Fruit fly (Drosophila melanogaster) whole organism, embryonic: ENCODE data around the gene Slip1.

Source experiments
- B-H2 ChIP-seq: fragments of 200-800 bp; sonication (Bioruptor generic); optimal IDR thresholded peaks from 2 replicates; lab custom pipeline; 2018; ENCODE audit warnings: missing biosample characterization, mild to moderate bottlenecking, missing genetic modification characterization
- Bdp1 ChIP-seq: fragments of 200-800 bp; sonication (Bioruptor generic); optimal IDR thresholded peaks from 3 replicates; lab custom pipeline; 2016; ENCODE audit warnings: missing biosample characterization, missing genetic modification characterization
- CG11398 ChIP-seq: fragments of 200-800 bp; sonication (Bioruptor generic); optimal IDR thresholded peaks from 2 replicates; lab custom pipeline; 2016; ENCODE audit warnings: missing biosample characterization, missing genetic modification characterization
- CG11723 ChIP-seq: fragments of 200-800 bp; sonication (Bioruptor generic); optimal IDR thresholded peaks from 2 replicates; lab custom pipeline; 2017; ENCODE audit warnings: missing biosample characterization, mild to moderate bottlenecking, missing genetic modification characterization
- CG12236 ChIP-seq: fragments of 200-800 bp; sonication (Bioruptor generic); optimal IDR thresholded peaks from 2 replicates; lab custom pipeline; 2016; ENCODE audit warnings: missing biosample characterization, missing genetic modification characterization
- CG1233 ChIP-seq: fragments of 200-800 bp; sonication (Bioruptor generic); optimal IDR thresholded peaks from 4 replicates; lab custom pipeline; 2018; ENCODE audit warnings: missing biosample characterization, mild to moderate bottlenecking, missing genetic modification characterization
- CG12659 ChIP-seq: fragments of 200-800 bp; sonication (Bioruptor generic); optimal IDR thresholded peaks from 3 replicates; lab custom pipeline; 2017; ENCODE audit warnings: mild to moderate bottlenecking, missing biosample characterization, missing genetic modification reagents, missing genetic modification characterization
- CG12744 ChIP-seq: fragments of 200-800 bp; sonication (Bioruptor generic); optimal IDR thresholded peaks from 2 replicates; lab custom pipeline; 2016; ENCODE audit warnings: missing biosample characterization, missing genetic modification characterization
- CG12942 ChIP-seq: fragments of 200-800 bp; sonication (Bioruptor generic); optimal IDR thresholded peaks from 3 replicates; lab custom pipeline; 2016; ENCODE audit warnings: missing biosample characterization, missing genetic modification characterization
- CG1603 ChIP-seq: fragments of 200-800 bp; sonication (Bioruptor generic); optimal IDR thresholded peaks from 2 replicates; lab custom pipeline; 2019; ENCODE audit warnings: missing biosample characterization, mild to moderate bottlenecking, missing genetic modification characterization, moderate library complexity
- CG17359 ChIP-seq: fragments of 200-800 bp; sonication (Bioruptor generic); optimal IDR thresholded peaks from 3 replicates; lab custom pipeline; 2018; ENCODE audit warnings: missing biosample characterization, mild to moderate bottlenecking, missing genetic modification characterization, moderate library complexity
- CG17802 ChIP-seq: fragments of 200-800 bp; sonication (Bioruptor generic); optimal IDR thresholded peaks from 2 replicates; lab custom pipeline; 2018; ENCODE audit warnings: missing biosample characterization, mild to moderate bottlenecking, missing genetic modification characterization, moderate library complexity
- CG2120 ChIP-seq: fragments of 200-800 bp; sonication (Bioruptor generic); optimal IDR thresholded peaks from 3 replicates; lab custom pipeline; 2016; ENCODE audit warnings: missing biosample characterization, missing genetic modification characterization
- CG2199 ChIP-seq: fragments of 200-800 bp; sonication (Bioruptor generic); IDR thresholded peaks from 3 replicates; pipeline ENCODE4 v1.3.6; 2022; ENCODE audit warnings: missing biosample characterization, missing genetic modification characterization
- CG30403 ChIP-seq: fragments of 200-800 bp; sonication (Bioruptor generic); optimal IDR thresholded peaks from 3 replicates; lab custom pipeline; 2016; ENCODE audit warnings: missing biosample characterization, missing genetic modification characterization
- CG31224 ChIP-seq: fragments of 200-800 bp; sonication (Bioruptor generic); IDR thresholded peaks from 2 replicates; pipeline ENCODE4 v1.3.6; 2022; ENCODE audit warnings: missing biosample characterization, missing genetic modification characterization
- CG4820 ChIP-seq: fragments of 200-800 bp; sonication (Bioruptor generic); optimal IDR thresholded peaks from 3 replicates; lab custom pipeline; 2016; ENCODE audit warnings: missing biosample characterization, missing genetic modification characterization
- CG7271 ChIP-seq: fragments of 200-800 bp; sonication (Bioruptor generic); optimal IDR thresholded peaks from 2 replicates; lab custom pipeline; 2018; ENCODE audit warnings: missing biosample characterization, mild to moderate bottlenecking, missing genetic modification characterization, moderate library complexity
- CG8089 ChIP-seq: fragments of 200-800 bp; sonication (Bioruptor generic); optimal IDR thresholded peaks from 3 replicates; lab custom pipeline; 2016; ENCODE audit warnings: missing biosample characterization, missing genetic modification characterization
- CG8290 ChIP-seq, 3 experiments: fragments of 200-800 bp; sonication (Bioruptor generic); optimal IDR thresholded peaks; 2 replicates each; lab custom pipeline; 2016 to 2019; ENCODE audit warnings: missing biosample characterization in 3 of 3, missing genetic modification characterization in 3 of 3, mild to moderate bottlenecking in 2 of 3, moderate library complexity in 1 of 3
- CG9797 ChIP-seq: fragments of 200-800 bp; sonication (Bioruptor generic); optimal IDR thresholded peaks from 3 replicates; lab custom pipeline; 2018; ENCODE audit warnings: missing biosample characterization, mild to moderate bottlenecking, missing genetic modification characterization
- CG9817 ChIP-seq: fragments of 200-800 bp; sonication (Bioruptor generic); optimal IDR thresholded peaks from 2 replicates; lab custom pipeline; 2018; ENCODE audit warnings: missing biosample characterization, mild to moderate bottlenecking, missing genetic modification characterization, moderate library complexity
- Chrac-16 ChIP-seq: fragments of 200-800 bp; sonication (Bioruptor generic); optimal IDR thresholded peaks from 3 replicates; lab custom pipeline; 2016; ENCODE audit warnings: missing biosample characterization, missing genetic modification characterization
- HmgZ ChIP-seq: fragments of 200-800 bp; sonication (Bioruptor generic); optimal IDR thresholded peaks from 2 replicates; lab custom pipeline; 2018; ENCODE audit warnings: missing biosample characterization, mild to moderate bottlenecking, missing genetic modification characterization
- Mad ChIP-seq: fragments of 200-800 bp; sonication (Bioruptor generic); optimal IDR thresholded peaks from 2 replicates; lab custom pipeline; 2016; ENCODE audit warnings: missing biosample characterization, missing genetic modification characterization
- Meics ChIP-seq: fragments of 200-800 bp; sonication (Bioruptor generic); optimal IDR thresholded peaks from 2 replicates; lab custom pipeline; 2017; ENCODE audit warnings: missing biosample characterization, mild to moderate bottlenecking, missing genetic modification characterization
- Pdp1 ChIP-seq, 2 experiments: fragments of 200-800 bp; sonication (Bioruptor generic); optimal IDR thresholded peaks; 3 replicates each; lab custom pipeline; 2016; ENCODE audit warnings: missing biosample characterization in 2 of 2, missing genetic modification characterization in 2 of 2, mild to moderate bottlenecking in 1 of 2, moderate library complexity in 1 of 2
- Sry-δ ChIP-seq: fragments of 200-800 bp; sonication (Bioruptor generic); optimal IDR thresholded peaks from 2 replicates; lab custom pipeline; 2016; ENCODE audit warnings: missing biosample characterization, missing genetic modification characterization
- Vsx1 ChIP-seq: fragments of 200-800 bp; sonication (Bioruptor generic); optimal IDR thresholded peaks from 2 replicates; lab custom pipeline; 2017; ENCODE audit warnings: missing biosample characterization, mild to moderate bottlenecking, missing genetic modification characterization, missing genetic modification reagents
- Xrp1 ChIP-seq: fragments of 200-800 bp; sonication (Bioruptor generic); IDR thresholded peaks from 2 replicates; pipeline ENCODE4 v1.3.6; 2022; ENCODE audit warnings: missing biosample characterization, missing genetic modification characterization
- bsh ChIP-seq, 2 experiments: fragments of 200-800 bp; sonication (Bioruptor generic); optimal IDR thresholded peaks; 2 replicates each; lab custom pipeline; 2017 to 2018; ENCODE audit warnings: mild to moderate bottlenecking in 2 of 2, missing biosample characterization in 2 of 2, missing genetic modification characterization in 2 of 2, moderate library complexity in 1 of 2
- cad ChIP-seq: fragments of >200 bp; optimal IDR thresholded peaks from 2 replicates; lab custom pipeline; 2017; ENCODE audit warnings: missing biosample characterization, missing genetic modification characterization
- cg ChIP-seq: fragments of 200-800 bp; sonication (Bioruptor generic); optimal IDR thresholded peaks from 3 replicates; lab custom pipeline; 2019; ENCODE audit warnings: missing biosample characterization, mild to moderate bottlenecking, missing genetic modification characterization, moderate library complexity
- chif ChIP-seq, 2 experiments: fragments of 200-800 bp; sonication (Bioruptor generic); optimal IDR thresholded peaks; 3 replicates each; lab custom pipeline; 2016; ENCODE audit warnings: missing biosample characterization in 2 of 2, missing genetic modification characterization in 2 of 2
- chn ChIP-seq: fragments of 200-800 bp; sonication (Bioruptor generic); optimal IDR thresholded peaks from 2 replicates; lab custom pipeline; 2016; ENCODE audit warnings: missing biosample characterization, missing genetic modification characterization
- corto ChIP-seq: fragments of 200-800 bp; sonication (Bioruptor generic); optimal IDR thresholded peaks from 2 replicates; lab custom pipeline; 2016; ENCODE audit warnings: missing biosample characterization, mild to moderate bottlenecking, missing genetic modification characterization, moderate library complexity
- dmrt11E ChIP-seq: fragments of 200-800 bp; sonication (Bioruptor generic); optimal IDR thresholded peaks from 3 replicates; lab custom pipeline; 2018; ENCODE audit warnings: missing biosample characterization, mild to moderate bottlenecking, missing genetic modification characterization, moderate library complexity
- dpn ChIP-seq, 2 experiments: fragments of 200-800 bp; sonication (Bioruptor generic); optimal IDR thresholded peaks; 3 replicates each; lab custom pipeline; 2016; ENCODE audit warnings: missing biosample characterization in 2 of 2, missing genetic modification characterization in 2 of 2
- eve ChIP-seq, 2 experiments: fragments of >200 bp; optimal IDR thresholded peaks; 2 replicates each; lab custom pipeline; 2017; ENCODE audit warnings: missing biosample characterization in 2 of 2, missing genetic modification characterization in 2 of 2
- gem ChIP-seq: fragments of 200-800 bp; sonication (Bioruptor generic); optimal IDR thresholded peaks from 2 replicates; lab custom pipeline; 2019; ENCODE audit warnings: missing biosample characterization, mild to moderate bottlenecking, missing genetic modification characterization, moderate library complexity
- lab ChIP-seq: fragments of 200-800 bp; sonication (Bioruptor generic); optimal IDR thresholded peaks from 3 replicates; lab custom pipeline; 2017; ENCODE audit warnings: missing biosample characterization, missing genetic modification characterization, mild to moderate bottlenecking, moderate library complexity, missing genetic modification reagents
- lbe ChIP-seq: fragments of 200-800 bp; sonication (Bioruptor generic); optimal IDR thresholded peaks from 2 replicates; lab custom pipeline; 2016; ENCODE audit warnings: missing biosample characterization, mild to moderate bottlenecking, missing genetic modification characterization
- row ChIP-seq: fragments of 200-800 bp; sonication (Bioruptor generic); IDR thresholded peaks from 3 replicates; pipeline ENCODE4 v1.3.6; 2022; ENCODE audit warnings: missing biosample characterization, missing genetic modification characterization
- sqz ChIP-seq: fragments of 200-800 bp; sonication (Bioruptor generic); optimal IDR thresholded peaks from 3 replicates; lab custom pipeline; 2018; ENCODE audit warnings: missing biosample characterization, mild to moderate bottlenecking, missing genetic modification characterization

Gene Slip1

DNA sequence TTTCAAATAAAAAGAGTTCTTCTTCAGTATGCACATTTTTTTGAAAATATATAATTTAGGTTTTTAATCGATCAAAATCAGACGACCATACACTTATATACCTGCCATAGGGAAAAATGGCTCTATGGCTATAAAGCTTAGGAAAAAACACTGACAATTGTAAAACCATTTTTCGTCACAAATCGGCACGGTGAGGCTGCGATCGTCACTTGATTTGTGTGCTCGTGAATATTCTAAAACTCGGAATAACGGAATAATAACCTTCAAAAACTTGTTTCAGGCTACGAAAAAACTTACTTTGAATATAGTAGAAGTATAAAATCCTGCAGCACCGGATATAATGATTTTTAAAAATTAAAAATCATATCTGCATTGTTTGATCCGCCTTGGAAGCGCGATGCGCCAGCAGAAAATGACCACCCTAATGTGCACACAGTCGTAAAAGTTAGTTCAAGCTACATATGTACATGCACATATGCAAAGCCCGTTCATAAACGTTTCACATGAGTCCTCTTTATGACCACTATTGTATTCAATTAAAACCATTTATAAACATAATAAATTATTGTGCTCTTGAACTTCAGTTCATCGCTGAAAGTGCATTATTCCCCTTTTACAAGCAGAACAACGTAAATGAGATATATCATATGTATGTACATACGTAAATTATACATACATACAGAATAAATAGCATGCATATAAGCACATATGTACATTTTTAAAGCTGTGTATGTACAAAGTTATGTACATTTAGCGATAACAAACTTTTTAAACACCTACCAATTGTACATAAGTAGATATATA lies 31.7 kb downstream of the Slip1 start (continued):
- TF ChIP-seq Bdp1 (GFP tag; lab: Kevin White, UChicago) (no peak), chn (GFP tag; lab: Kevin White, UChicago) (peak; percentile 32), Vsx1 (GFP tag; lab: Kevin White, UChicago) (no peak), cg (GFP tag; lab: Kevin White, UChicago) (peak; percentile 48), CG11723 (GFP tag; lab: Kevin White, UChicago) (peak; percentile 76), row (GFP tag; lab: Robert Waterston, UW) (peak; percentile 81; the same call in 1 of the 3 replicates), CG30403 (GFP tag; lab: Kevin White, UChicago) (peak; percentile 38), lab (GFP tag; lab: Kevin White, UChicago) (no peak), B-H2 (GFP tag; lab: Kevin White, UChicago) (peak; percentile 1), cad (GFP tag; lab: Kevin White, UChicago) (peak; percentile 53), eve (GFP tag; optimal IDR thresholded peaks at IDR 0.05; lab: Kevin White, UChicago) (peak in 1 of 2 experiments; percentile 82), gem (tag; lab: Kevin White, UChicago) (peak; percentile 24), HmgZ (peak; percentile 20), dpn (GFP tag; optimal IDR thresholded peaks at IDR 0.05; lab: Kevin White, UChicago) (peak in 1 of 2 experiments; percentile 22), CG7271 (tag; lab: Kevin White, UChicago) (no peak), chif (GFP tag; optimal IDR thresholded peaks at IDR 0.05; lab: Kevin White, UChicago) (peak in 1 of 2 experiments; percentile 4), corto (GFP tag; lab: Kevin White, UChicago) (peak; percentile 30), Mad (peak; percentile 5), Xrp1 (peak; percentile 61; the same call in 1 of the 2 replicates), dmrt11E (tag; lab: Kevin White, UChicago) (peak; percentile 1), CG31224 (no peak), CG17802 (peak; percentile 85), lbe (GFP tag; lab: Kevin White, UChicago) (peak; percentile 12), Chrac-16 (peak; percentile 8), CG8290 (GFP tag; optimal IDR thresholded peaks at IDR 0.05; lab: Kevin White, UChicago) (peak; percentile 61), CG8290 (tag; optimal IDR thresholded peaks at IDR 0.05; lab: Kevin White, UChicago) (no peak), CG12659 (GFP tag; lab: Kevin White, UChicago) (peak; percentile 17), CG8089 (GFP tag; lab: Kevin White, UChicago) (peak; percentile 79), CG4820 (GFP tag; lab: Kevin White, UChicago) (peak; percentile 3), CG12236 (GFP tag; lab: Kevin White, UChicago) (no peak), CG9797 (GFP tag; lab: Kevin White, UChicago) (no peak), Sry-δ (no peak), CG9817 (tag; lab: Kevin White, UChicago) (no peak), Pdp1 (GFP tag; optimal IDR thresholded peaks at IDR 0.05; lab: Kevin White, UChicago) (peak in 1 of 2 experiments; percentile 24), CG17359 (tag; lab: Kevin White, UChicago) (peak; percentile 5), bsh (GFP tag; optimal IDR thresholded peaks at IDR 0.05; lab: Kevin White, UChicago) (peak in 1 of 2 experiments; percentile 4), CG1233 (GFP tag; lab: Kevin White, UChicago) (no peak), CG1603 (peak; percentile 50), CG2120 (peak; percentile 36), Meics (peak; percentile 97), CG12744 (GFP tag; lab: Kevin White, UChicago) (no peak), CG2199 (GFP tag; lab: Robert Waterston, UW) (peak; percentile 75; the same call in 2 of the 3 replicates), sqz (peak; percentile 7), CG12942 (GFP tag; lab: Kevin White, UChicago) (no peak), CG11398 (peak; percentile 27)
